Worm (Caenorhabditis elegans) whole organism, young adult: ENCODE results near the gene B0416.4.
A peak's percentile ranks its signal among the peaks of the same experiment; 100 is the strongest.

Experiments
- B0261.1 ChIP-seq: sonication (generic microtip); optimal IDR thresholded peaks from 2 replicates; lab custom pipeline; 2016; ENCODE audit warnings: mild to moderate bottlenecking, missing genetic modification characterization, moderate library complexity, missing compliant biosample characterization
- C17E4.6 ChIP-seq: fragments of 200-800 bp; sonication (Bioruptor generic); IDR thresholded peaks from 2 replicates; pipeline ENCODE4 v1.3.6; 2022; ENCODE audit warnings: missing genetic modification reagents, missing genetic modification characterization, missing compliant biosample characterization
- F33H1.4 ChIP-seq: fragments of 200-800 bp; sonication (Bioruptor generic); IDR thresholded peaks from 2 replicates; pipeline ENCODE4 v1.3.6; 2022; ENCODE audit warnings: missing genetic modification reagents, missing genetic modification characterization, missing compliant biosample characterization
- F57A8.1 ChIP-seq: fragments of 200-800 bp; sonication (Bioruptor generic); optimal IDR thresholded peaks from 2 replicates; lab custom pipeline; 2018; ENCODE audit warnings: mild to moderate bottlenecking, missing genetic modification characterization, moderate library complexity, missing compliant biosample characterization
- T07F8.4 ChIP-seq: sonication (generic microtip); optimal IDR thresholded peaks from 2 replicates; lab custom pipeline; 2016; ENCODE audit warnings: mild to moderate bottlenecking, missing genetic modification characterization, moderate library complexity, missing compliant biosample characterization
- Y53F4B.3 ChIP-seq: fragments of 200-800 bp; sonication (Bioruptor generic); IDR thresholded peaks from 2 replicates; pipeline ENCODE4 v1.3.6; 2022; ENCODE audit warnings: missing genetic modification reagents, missing genetic modification characterization, missing compliant biosample characterization
- Y79H2A.3 ChIP-seq: fragments of 200-800 bp; sonication (Bioruptor generic); conservative IDR thresholded peaks from 2 replicates; pipeline ENCODE4 v1.3.6; 2022; ENCODE audit warnings: missing genetic modification reagents, missing genetic modification characterization, missing compliant biosample characterization
- atf-7 ChIP-seq: sonication (generic microtip); optimal IDR thresholded peaks from 2 replicates; lab custom pipeline; 2017; ENCODE audit warnings: mild to moderate bottlenecking, missing genetic modification characterization, missing compliant biosample characterization
- attf-5 ChIP-seq: fragments of 200-800 bp; sonication (Bioruptor generic); optimal IDR thresholded peaks from 2 replicates; lab custom pipeline; 2018; ENCODE audit warnings: mild to moderate bottlenecking, missing genetic modification characterization, missing compliant biosample characterization
- bed-2 ChIP-seq: fragments of 200-800 bp; sonication (Bioruptor generic); IDR thresholded peaks from 2 replicates; pipeline ENCODE4 v1.3.6; 2022; ENCODE audit warnings: missing genetic modification reagents, missing genetic modification characterization, missing compliant biosample characterization
- cebp-1 ChIP-seq, 2 experiments: fragments of 200-800 bp in 1 of 2; sonication (Bioruptor generic) in 1 of 2; sonication (generic microtip) in 1 of 2; IDR thresholded peaks in 1 of 2; optimal IDR thresholded peaks in 1 of 2; 2 replicates each; pipeline versions ENCODE4 v1.3.6 to Lab custom; 2017 to 2022; ENCODE audit warnings: missing compliant biosample characterization in 2 of 2, missing genetic modification characterization in 2 of 2, mild to moderate bottlenecking in 1 of 2, missing genetic modification reagents in 1 of 2, moderate library complexity in 1 of 2
- ceh-27 ChIP-seq: fragments of 200-800 bp; sonication (Bioruptor generic); optimal IDR thresholded peaks from 2 replicates; lab custom pipeline; 2018; ENCODE audit warnings: mild to moderate bottlenecking, missing genetic modification characterization, moderate library complexity, missing compliant biosample characterization
- ceh-40 ChIP-seq: fragments of 200-800 bp; sonication (Bioruptor generic); IDR thresholded peaks from 2 replicates; pipeline ENCODE4 v1.3.6; 2022; ENCODE audit warnings: missing genetic modification characterization, missing compliant biosample characterization
- ceh-91 ChIP-seq: fragments of 200-800 bp; sonication (Bioruptor generic); IDR thresholded peaks from 2 replicates; pipeline ENCODE4 v1.3.6; 2022; ENCODE audit warnings: missing genetic modification reagents, missing genetic modification characterization, missing compliant biosample characterization
- die-1 ChIP-seq: sonication (generic microtip); optimal IDR thresholded peaks from 2 replicates; lab custom pipeline; 2016; ENCODE audit warnings: missing genotype, mild to moderate bottlenecking, missing genetic modification characterization, missing compliant biosample characterization
- dox-1 ChIP-seq: fragments of 200-800 bp; sonication (Bioruptor generic); IDR thresholded peaks from 2 replicates; pipeline ENCODE4 v1.3.6; 2022; ENCODE audit warnings: missing genetic modification reagents, missing genetic modification characterization, missing compliant biosample characterization
- dpl-1 ChIP-seq: fragments of 150-350 bp; optimal IDR thresholded peaks from 2 replicates; lab custom pipeline; 2014; ENCODE audit warnings: missing biosample characterization, missing genetic modification reagents, missing genetic modification characterization
- fkh-3 ChIP-seq: sonication (generic microtip); optimal IDR thresholded peaks from 2 replicates; lab custom pipeline; 2016; ENCODE audit warnings: mild to moderate bottlenecking, missing genetic modification characterization, missing compliant biosample characterization
- gei-17 ChIP-seq: fragments of 200-800 bp; sonication (Bioruptor generic); optimal IDR thresholded peaks from 2 replicates; lab custom pipeline; 2018; ENCODE audit warnings: mild to moderate bottlenecking, missing genetic modification characterization, missing compliant biosample characterization
- hrde-1 ChIP-seq: sonication (generic microtip); optimal IDR thresholded peaks from 2 replicates; lab custom pipeline; 2016; ENCODE audit warnings: missing genetic modification characterization, mild to moderate bottlenecking, missing compliant biosample characterization, moderate library complexity, missing genotype, missing genetic modification reagents, borderline replicate concordance
- hsf-1 ChIP-seq: fragments of 200-800 bp; sonication (Bioruptor generic); IDR thresholded peaks from 2 replicates; pipeline ENCODE4 v1.3.6; 2022; ENCODE audit warnings: missing genetic modification reagents, missing genetic modification characterization, missing compliant biosample characterization
- lin-26 ChIP-seq: fragments of 200-800 bp; sonication (Bioruptor generic); IDR thresholded peaks from 2 replicates; pipeline ENCODE4 v1.3.6; 2022; ENCODE audit warnings: missing genetic modification reagents, missing genetic modification characterization, missing compliant biosample characterization
- lin-35 ChIP-seq, 3 experiments: fragments of 150-350 bp in 2 of 3; sonication (generic microtip) in 1 of 3; optimal IDR thresholded peaks; 2 replicates each; lab custom pipeline; 2014 to 2018; ENCODE audit warnings: missing biosample characterization in 3 of 3, missing genetic modification characterization in 3 of 3, missing genetic modification reagents in 3 of 3
- lir-1 ChIP-seq: fragments of 200-800 bp; sonication (Bioruptor generic); conservative IDR thresholded peaks from 2 replicates; pipeline ENCODE4 v1.3.6; 2022; ENCODE audit warnings: missing genetic modification reagents, missing genetic modification characterization, missing compliant biosample characterization
- madf-3 ChIP-seq: fragments of 200-800 bp; sonication (Bioruptor generic); IDR thresholded peaks from 2 replicates; pipeline ENCODE4 v1.3.6; 2022; ENCODE audit warnings: missing genetic modification reagents, missing genetic modification characterization, missing compliant biosample characterization
- madf-6 ChIP-seq: fragments of 200-800 bp; sonication (Bioruptor generic); IDR thresholded peaks from 2 replicates; pipeline ENCODE4 v1.3.6; 2022; ENCODE audit warnings: missing genetic modification reagents, missing genetic modification characterization, missing compliant biosample characterization
- madf-8 ChIP-seq: fragments of 200-800 bp; sonication (Bioruptor generic); conservative IDR thresholded peaks from 2 replicates; pipeline ENCODE4 v1.3.6; 2022; ENCODE audit warnings: missing genetic modification reagents, missing genetic modification characterization, missing compliant biosample characterization
- mcd-1 ChIP-seq: fragments of 200-800 bp; sonication (Bioruptor generic); IDR thresholded peaks from 2 replicates; pipeline ENCODE4 v1.3.6; 2022; ENCODE audit warnings: missing genetic modification reagents, missing genetic modification characterization, missing compliant biosample characterization
- mxl-1 ChIP-seq: sonication (generic microtip); optimal IDR thresholded peaks from 2 replicates; lab custom pipeline; 2016; ENCODE audit warnings: missing genetic modification characterization, missing compliant biosample characterization
- nfya-1 ChIP-seq: sonication (generic microtip); optimal IDR thresholded peaks from 2 replicates; lab custom pipeline; 2017; ENCODE audit warnings: antibody characterized with exemption, missing compliant biosample characterization, missing genetic modification characterization, borderline replicate concordance; ENCODE audit not compliant: insufficient read depth
- nhr-27 ChIP-seq: fragments of 200-800 bp; sonication (Bioruptor generic); optimal IDR thresholded peaks from 2 replicates; lab custom pipeline; 2018; ENCODE audit warnings: mild to moderate bottlenecking, missing genetic modification characterization, moderate library complexity, missing compliant biosample characterization
- rcor-1 ChIP-seq: fragments of 200-800 bp; sonication (Bioruptor generic); IDR thresholded peaks from 2 replicates; pipeline ENCODE4 v1.3.6; 2022; ENCODE audit warnings: missing genetic modification reagents, missing genetic modification characterization, missing compliant biosample characterization
- snpc-1.1 ChIP-seq: sonication (generic microtip); optimal IDR thresholded peaks from 2 replicates; lab custom pipeline; 2017; ENCODE audit warnings: missing genetic modification characterization, mild to moderate bottlenecking, missing compliant biosample characterization, antibody characterized with exemption, moderate library complexity, missing genotype, missing genetic modification reagents; ENCODE audit not compliant: insufficient read depth
- snpc-3.4 ChIP-seq: sonication (generic microtip); optimal IDR thresholded peaks from 2 replicates; lab custom pipeline; 2017; ENCODE audit warnings: missing genetic modification characterization, mild to moderate bottlenecking, missing compliant biosample characterization, antibody characterized with exemption, moderate library complexity, missing genotype, missing genetic modification reagents
- somi-1 ChIP-seq: fragments of 200-800 bp; sonication (Bioruptor generic); optimal IDR thresholded peaks from 2 replicates; lab custom pipeline; 2018; ENCODE audit warnings: mild to moderate bottlenecking, missing genetic modification characterization, missing compliant biosample characterization
- ztf-26 ChIP-seq: sonication (generic microtip); optimal IDR thresholded peaks from 2 replicates; lab custom pipeline; 2017; ENCODE audit warnings: missing genetic modification characterization, missing compliant biosample characterization
- ztf-28 ChIP-seq: fragments of 200-800 bp; sonication (Bioruptor generic); IDR thresholded peaks from 2 replicates; pipeline ENCODE4 v1.3.6; 2022; ENCODE audit warnings: missing genetic modification reagents, missing genetic modification characterization, missing compliant biosample characterization

The B0416.4 gene

ce11 chrX:9297834-9298233, 19.1 kb downstream of the B0416.4 start, which contains the start of gene B0416.7:
Gene B0416.7, minus strand, starts transcription at chrX:9297934.
- TF ChIP-seq mcd-1 (GFP tag; lab: Robert Waterston, UW), result no peak
- peak; percentile 16 for TF ChIP-seq ceh-27 (GFP tag; lab: Kevin White, UChicago)

- TF ChIP-seq rcor-1 (GFP tag; lab: Robert Waterston, UW) (no peak), lin-35 (GFP tag; optimal IDR thresholded peaks at IDR 0.05; lab: Kevin White, UChicago) (no peak), F33H1.4 (no peak), die-1 (tag; lab: Kevin White, UChicago) (no peak), madf-8 (GFP tag; lab: Robert Waterston, UW) (no peak), lir-1 (GFP tag; lab: Robert Waterston, UW) (no peak), gei-17 (GFP tag; lab: Kevin White, UChicago) (no peak), somi-1 (GFP tag; lab: Kevin White, UChicago) (no peak), cebp-1 (GFP tag; IDR thresholded peaks at IDR 0.05; lab: Robert Waterston, UW) (no peak), cebp-1 (tag; optimal IDR thresholded peaks at IDR 0.05; lab: Kevin White, UChicago) (no peak), T07F8.4 (tag; lab: Kevin White, UChicago) (no peak), dox-1 (GFP tag; lab: Robert Waterston, UW) (no peak)
Measured at ce11 chrX:9298846-9299245, 20.1 kb downstream of the B0416.4 start, which contains the start of gene B0416.2. Gene B0416.2, plus strand, starts transcription at chrX:9299146.

ce11 chrX:9300379-9300778, 21.6 kb downstream of the B0416.4 start:
- TF ChIP-seq nhr-27 (tag; lab: Kevin White, UChicago) (no peak), atf-7 (tag; lab: Kevin White, UChicago) (no peak), ztf-26 (no peak), hrde-1 (tag; lab: Kevin White, UChicago) (no peak), Y53F4B.3 (no peak), gei-17 (GFP tag; lab: Kevin White, UChicago) (no peak), madf-3 (GFP tag; lab: Robert Waterston, UW) (no peak), mcd-1 (GFP tag; lab: Robert Waterston, UW) (no peak), bed-2 (GFP tag; lab: Robert Waterston, UW) (no peak), dpl-1 (no peak), lin-26 (GFP tag; lab: Robert Waterston, UW) (no peak), C17E4.6 (no peak), mxl-1 (tag; lab: Kevin White, UChicago) (no peak), madf-6 (GFP tag; lab: Robert Waterston, UW) (no peak), ceh-40 (GFP tag; lab: Robert Waterston, UW) (no peak), attf-5 (no peak), F57A8.1 (GFP tag; lab: Kevin White, UChicago) (no peak)
- TF ChIP-seq, all 124 proteins: peak for 0

ce11 chrX:9302763-9303162, 24.0 kb downstream of the B0416.4 start:
- TF ChIP-seq nfya-1 (no peak), snpc-3.4 (tag; lab: Kevin White, UChicago) (no peak), hsf-1 (GFP tag; lab: Robert Waterston, UW) (no peak), ceh-91 (GFP tag; lab: Robert Waterston, UW) (no peak), Y79H2A.3 (GFP tag; lab: Robert Waterston, UW) (no peak), fkh-3 (tag; lab: Kevin White, UChicago) (no peak), snpc-1.1 (tag; lab: Kevin White, UChicago) (no peak), die-1 (tag; lab: Kevin White, UChicago) (no peak), dox-1 (GFP tag; lab: Robert Waterston, UW) (no peak), F57A8.1 (GFP tag; lab: Kevin White, UChicago) (no peak), mxl-1 (tag; lab: Kevin White, UChicago) (no peak), ztf-28 (GFP tag; lab: Robert Waterston, UW) (no peak), B0261.1 (tag; lab: Kevin White, UChicago) (no peak)
